Worm (Caenorhabditis elegans) whole organism, mixed stage, embryonic: ENCODE measurements around the gene Y66C5A.2.

ENCODE experiments used
- blmp-1 ChIP-seq: fragments of 150-350 bp; optimal IDR thresholded peaks from 2 replicates; lab custom pipeline; 2014; ENCODE audit warnings: missing biosample characterization, missing genetic modification characterization
- elt-1 ChIP-seq: sonication (generic microtip); optimal IDR thresholded peaks from 2 replicates; lab custom pipeline; 2017; ENCODE audit warnings: missing genetic modification characterization, mild to moderate bottlenecking, missing compliant biosample characterization, antibody characterized with exemption, moderate library complexity, borderline replicate concordance; ENCODE audit not compliant: insufficient read depth
- hlh-1 ChIP-seq: fragments of 150-350 bp; optimal IDR thresholded peaks from 2 replicates; lab custom pipeline; 2014; ENCODE audit warnings: missing biosample characterization, missing genetic modification reagents, missing genetic modification characterization
- nhr-12 ChIP-seq: fragments of 150-350 bp; optimal IDR thresholded peaks from 2 replicates; lab custom pipeline; 2014; ENCODE audit warnings: missing biosample characterization, missing genetic modification characterization
- nhr-237 ChIP-seq: fragments of 150-350 bp; optimal IDR thresholded peaks from 2 replicates; lab custom pipeline; 2014; ENCODE audit warnings: missing biosample characterization, missing genetic modification characterization
- pha-4 ChIP-seq: fragments of 150-350 bp; optimal IDR thresholded peaks from 2 replicates; lab custom pipeline; 2018; ENCODE audit warnings: missing biosample characterization, missing genetic modification reagents, missing genetic modification characterization
- snpc-4 ChIP-seq: fragments of 150-350 bp; optimal IDR thresholded peaks from 2 replicates; lab custom pipeline; 2014; ENCODE audit warnings: missing biosample characterization, missing genetic modification characterization
- unc-39 ChIP-seq: fragments of 150-350 bp; optimal IDR thresholded peaks from 2 replicates; lab custom pipeline; 2014; ENCODE audit warnings: missing biosample characterization, missing genetic modification characterization
- unc-62 ChIP-seq: fragments of 150-350 bp; optimal IDR thresholded peaks from 2 replicates; lab custom pipeline; 2014; ENCODE audit warnings: missing biosample characterization, missing genetic modification reagents, missing genetic modification characterization

DNA sequence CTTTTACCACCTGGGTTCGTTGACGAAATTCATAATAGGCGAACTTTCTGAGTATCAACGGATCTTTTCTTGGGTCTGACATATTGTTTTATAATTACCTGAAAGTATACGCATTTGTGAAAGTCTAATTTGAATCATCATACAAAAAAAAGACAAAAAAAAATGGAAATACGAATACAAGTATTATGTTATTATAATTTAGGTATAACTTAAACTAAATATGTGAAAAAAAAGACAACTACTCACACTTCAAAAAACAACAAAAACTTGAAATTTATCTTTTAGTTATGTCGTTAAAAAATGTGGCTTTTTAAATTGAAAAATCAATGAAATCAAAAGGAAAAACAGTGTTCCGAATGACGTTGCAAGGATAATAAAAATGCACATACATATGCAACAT lies 47.7 kb upstream of the Y66C5A.2 start, which contains the start of gene fbxa-179:
- TF ChIP-seq unc-39 (tag; lab: Kevin White, UChicago) (no peak), snpc-4 (no peak), nhr-237 (no peak), pha-4 (tag; lab: Kevin White, UChicago) (no peak), hlh-1 (tag; lab: Kevin White, UChicago) (no peak), elt-1 (tag; lab: Kevin White, UChicago) (no peak), blmp-1 (tag; lab: Kevin White, UChicago) (no peak), nhr-12 (tag; lab: Kevin White, UChicago) (no peak), unc-62 (no peak)
